Fruit fly (Drosophila melanogaster) whole organism, adult: Measurements from ENCODE around the gene CG43094.

Experiments
- CG11617 ChIP-seq: fragments of 200-800 bp; sonication (Bioruptor generic); optimal IDR thresholded peaks from 2 replicates; lab custom pipeline; 2017; ENCODE audit warnings: mild to moderate bottlenecking, missing biosample characterization, missing genetic modification reagents, missing genetic modification characterization
- CG14711 ChIP-seq: fragments of 200-800 bp; sonication (Bioruptor generic); optimal IDR thresholded peaks from 2 replicates; lab custom pipeline; 2018; ENCODE audit warnings: missing biosample characterization, mild to moderate bottlenecking, missing genetic modification characterization, moderate library complexity
- Clk ChIP-seq: fragments of 200-800 bp; sonication (Bioruptor generic); optimal IDR thresholded peaks from 2 replicates; lab custom pipeline; 2017; ENCODE audit warnings: missing biosample characterization, missing genetic modification characterization
- Mnt ChIP-seq: fragments of 200-800 bp; sonication (Bioruptor generic); optimal IDR thresholded peaks from 2 replicates; lab custom pipeline; 2016; ENCODE audit warnings: missing biosample characterization, mild to moderate bottlenecking, missing genetic modification characterization
- kay ChIP-seq: fragments of 200-800 bp; sonication (Bioruptor generic); peaks from one replicate; lab custom pipeline; 2016; ENCODE audit warnings: missing biosample characterization, missing genetic modification characterization, borderline replicate concordance
- ovo ChIP-seq: fragments of 200-800 bp; sonication (Bioruptor generic); optimal IDR thresholded peaks from 2 replicates; lab custom pipeline; 2016; ENCODE audit warnings: missing biosample characterization, missing genetic modification characterization

- peak; percentile 79 for TF ChIP-seq ovo (GFP tag; lab: Kevin White, UChicago)
- TF ChIP-seq kay (GFP tag; lab: Kevin White, UChicago), result no peak
- TF ChIP-seq Mnt, result peak; percentile 76
- peak; percentile 98 for TF ChIP-seq CG14711 (tag; lab: Kevin White, UChicago)
- TF ChIP-seq CG11617, result peak; percentile 83
- peak; percentile 78 for TF ChIP-seq Clk (GFP tag; lab: Kevin White, UChicago)
Observed at dm6 chr3R:22750534-22750947, 20.2 kb downstream of the CG43094 start, which contains the start of the genes rumi, CG7029 and Usp12-46.
